Fruit fly (Drosophila melanogaster): ENCODE results near the gene Wsck.
A peak's percentile ranks its signal among the peaks of the same experiment; 100 is the strongest.

The Wsck gene

DNA sequence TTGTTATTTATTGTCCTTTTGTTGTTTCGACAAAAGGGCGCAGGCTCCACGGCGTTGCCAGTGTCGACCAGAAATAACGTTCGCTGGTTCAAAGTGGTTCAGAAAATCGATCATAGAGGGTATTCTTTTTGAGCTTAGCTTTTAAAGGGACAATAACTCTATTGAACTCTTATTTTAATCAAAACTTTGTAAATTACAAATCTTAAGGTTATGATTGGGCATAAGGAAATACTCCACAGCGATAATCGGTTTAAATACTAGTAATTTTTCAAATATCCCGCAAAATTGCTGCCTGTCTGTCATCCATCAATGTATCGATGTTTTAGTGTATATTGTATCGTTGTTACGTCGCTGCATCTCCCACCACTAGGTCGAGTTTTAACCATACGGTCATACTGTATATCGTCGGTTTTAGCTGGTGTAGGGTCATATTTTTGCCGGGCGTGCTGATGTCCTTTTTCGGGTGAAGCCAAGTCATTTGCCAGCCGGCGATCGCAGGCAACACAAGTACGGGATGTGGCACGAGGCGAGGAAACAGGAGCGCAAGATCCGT lies 25.0 kb upstream of the Wsck start, which contains the start of the genes CG31125 and CG6695 (continued):
- no peak for TF ChIP-seq Dif (GFP tag; optimal IDR thresholded peaks at IDR 0.05; ENCODE audit: partially characterized antibody)
- no peak for TF ChIP-seq dl (GFP tag; optimal IDR thresholded peaks at IDR 0.05; ENCODE audit: insufficient read depth in 1 of 2, partially characterized antibody in 2 of 2)
- TF ChIP-seq lola (GFP tag; optimal IDR thresholded peaks at IDR 0.05), result no peak
- no peak for TF ChIP-seq Vsx2 (GFP tag; optimal IDR thresholded peaks at IDR 0.05; ENCODE audit: partially characterized antibody)
- no peak for TF ChIP-seq Mio (GFP tag; optimal IDR thresholded peaks at IDR 0.05)
- TF ChIP-seq Abd-B (GFP tag; optimal IDR thresholded peaks at IDR 0.05), result no peak
- TF ChIP-seq tai (GFP tag; optimal IDR thresholded peaks at IDR 0.05), result no peak

DNA sequence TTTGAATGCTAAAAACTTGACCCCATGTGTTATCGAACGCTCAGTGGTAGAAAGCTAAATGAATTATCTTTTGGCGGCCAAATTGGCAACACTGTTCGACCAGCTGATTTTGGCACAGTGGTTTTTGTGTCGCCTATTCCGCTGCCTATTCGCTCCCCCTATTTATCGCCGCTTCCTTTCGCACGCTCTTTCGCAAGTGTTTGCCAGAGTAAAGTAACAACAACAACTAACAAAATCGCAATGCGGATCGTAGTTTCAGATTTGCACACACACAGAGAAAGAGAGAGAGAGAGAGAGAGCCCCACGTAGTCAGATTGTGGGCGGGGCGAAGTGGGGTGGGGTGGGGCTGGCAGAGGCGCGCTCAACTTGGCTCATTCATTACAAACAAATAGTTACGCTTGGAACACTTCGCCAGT lies 21.2 kb upstream of the Wsck start:
- TF ChIP-seq sage (GFP tag; optimal IDR thresholded peaks at IDR 0.05) (no peak), Dfd (GFP tag; optimal IDR thresholded peaks at IDR 0.05) (no peak), HLH106 (tag; optimal IDR thresholded peaks at IDR 0.05) (peak; percentile 32), Dif (GFP tag; optimal IDR thresholded peaks at IDR 0.05; ENCODE audit: partially characterized antibody) (peak; percentile 56), ey (GFP tag; optimal IDR thresholded peaks at IDR 0.05) (peak; percentile 15), psq (GFP tag; optimal IDR thresholded peaks at IDR 0.05) (peak; percentile 94), Sp1 (GFP tag; optimal IDR thresholded peaks at IDR 0.05) (peak; percentile 31), OdsH (GFP tag; optimal IDR thresholded peaks at IDR 0.05) (peak; percentile 43), rgr (GFP tag; optimal IDR thresholded peaks at IDR 0.05) (peak; percentile 38)

DNA sequence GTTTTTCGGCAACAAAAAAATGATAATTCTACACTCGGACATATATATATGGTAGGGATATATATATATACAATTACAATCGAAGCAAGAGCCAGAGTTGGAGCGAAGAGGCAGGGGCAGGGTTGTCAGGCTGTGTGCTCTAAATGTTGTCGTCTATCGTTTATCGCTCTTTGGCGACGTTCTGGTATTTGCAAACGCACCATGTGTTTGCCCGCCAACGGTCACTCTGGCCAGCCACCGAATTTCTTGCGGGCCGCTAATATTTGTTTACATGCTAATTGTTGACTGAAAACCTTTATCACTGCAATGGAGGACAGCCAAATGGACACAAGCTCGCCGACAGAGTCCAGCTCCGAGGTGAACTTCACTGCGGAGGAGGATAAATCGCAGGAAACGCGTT lies 20.0 kb upstream of the Wsck start, which contains the start of the genes puf and ash2:
puf (minus strand) TSS at position 121 of the 400 bp plus-strand sequence.
ash2 (plus strand) TSS at position 203 of the 400 bp plus-strand sequence.
- TF ChIP-seq brk (GFP tag; optimal IDR thresholded peaks at IDR 0.05) (no peak), Dif (GFP tag; optimal IDR thresholded peaks at IDR 0.05; ENCODE audit: partially characterized antibody) (peak; percentile 25)

DNA sequence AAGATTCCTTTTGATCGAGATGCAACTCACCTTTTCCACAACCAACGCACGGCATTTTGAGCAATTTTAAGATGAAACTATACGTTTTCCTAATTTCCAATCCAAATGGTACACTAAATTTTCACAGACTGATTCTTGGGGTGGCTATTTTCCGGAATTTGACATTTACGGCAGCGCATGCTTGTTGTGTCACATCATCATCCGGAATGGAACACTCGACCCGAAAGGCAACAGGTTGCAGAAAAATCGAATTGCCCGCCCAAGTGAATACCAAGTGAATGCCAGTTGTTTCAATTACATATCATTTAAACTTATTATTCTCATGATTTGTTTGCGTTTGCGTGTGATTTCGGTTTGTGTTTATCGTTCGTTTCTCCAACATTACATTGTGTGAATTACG lies 5.1 kb upstream of the Wsck start, which contains the start of gene MtnF:
MtnF (minus strand) TSS at position 209 of the 400 bp plus-strand sequence.
- TF ChIP-seq usp (GFP tag; optimal IDR thresholded peaks at IDR 0.05) (no peak), CG9705 (GFP tag; optimal IDR thresholded peaks at IDR 0.05) (no peak), Jra (GFP tag; optimal IDR thresholded peaks at IDR 0.05) (no peak), fru (GFP tag; optimal IDR thresholded peaks at IDR 0.05) (no peak), Vsx2 (GFP tag; optimal IDR thresholded peaks at IDR 0.05; ENCODE audit: partially characterized antibody) (no peak), foxo (GFP tag; optimal IDR thresholded peaks at IDR 0.05) (no peak), N (GFP tag; optimal IDR thresholded peaks at IDR 0.05) (no peak), Abd-B (GFP tag; optimal IDR thresholded peaks at IDR 0.05) (no peak), brk (GFP tag; optimal IDR thresholded peaks at IDR 0.05) (no peak), Sp1 (GFP tag; optimal IDR thresholded peaks at IDR 0.05) (no peak), sage (GFP tag; optimal IDR thresholded peaks at IDR 0.05) (no peak), dsf (GFP tag; optimal IDR thresholded peaks at IDR 0.05; ENCODE audit: borderline replicate concordance) (no peak)

DNA sequence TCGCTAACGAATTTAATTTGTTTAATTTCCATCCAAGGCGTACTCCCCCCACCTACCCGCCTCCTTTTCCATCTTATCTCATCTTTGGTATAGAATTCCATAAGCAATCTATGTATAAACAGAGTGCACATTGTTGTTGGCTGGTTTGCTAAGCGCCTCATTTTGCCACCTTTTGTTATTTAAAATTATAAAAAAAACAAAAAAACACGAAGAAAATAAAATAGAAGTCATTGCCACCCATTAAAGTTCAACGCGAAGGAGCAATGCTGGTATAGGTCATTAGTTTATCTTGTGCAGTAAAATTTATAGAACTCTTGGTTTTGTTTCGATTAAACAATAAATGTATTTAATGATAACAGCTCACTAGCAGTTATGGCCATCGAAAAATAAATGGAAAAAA lies 4.4 kb upstream of the Wsck start:
- TF ChIP-seq CG9705 (GFP tag; optimal IDR thresholded peaks at IDR 0.05), result no peak
- TF ChIP-seq sv (GFP tag; optimal IDR thresholded peaks at IDR 0.05), result no peak
- TF ChIP-seq rgr (GFP tag; optimal IDR thresholded peaks at IDR 0.05), result no peak
- TF ChIP-seq Dfd (GFP tag; optimal IDR thresholded peaks at IDR 0.05), result no peak
- no peak for TF ChIP-seq foxo (GFP tag; optimal IDR thresholded peaks at IDR 0.05)
- TF ChIP-seq Vsx2 (GFP tag; optimal IDR thresholded peaks at IDR 0.05; ENCODE audit: partially characterized antibody), result no peak

DNA sequence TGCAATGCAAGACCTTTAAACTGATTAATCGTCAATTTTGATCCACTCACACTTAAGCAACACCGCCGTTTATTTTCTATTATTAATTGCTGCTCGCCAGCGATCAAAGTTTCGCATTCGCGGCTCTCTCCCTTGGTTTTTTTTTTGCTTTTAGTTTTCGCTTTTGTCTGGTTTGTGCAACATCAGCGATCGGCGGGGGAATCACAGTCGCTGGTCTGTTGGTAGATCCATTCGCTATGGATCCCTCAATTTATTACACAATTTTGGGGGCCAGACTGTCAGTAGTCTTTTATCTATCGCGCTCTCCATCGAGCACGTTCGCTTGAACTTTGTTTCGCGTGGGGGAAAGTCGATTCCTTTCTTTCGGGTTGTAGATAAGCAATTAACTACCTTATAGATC lies 3.2 kb downstream of the Wsck start:
- TF ChIP-seq Rel (GFP tag; optimal IDR thresholded peaks at IDR 0.05) (no peak), Rel (tag; optimal IDR thresholded peaks at IDR 0.05) (peak; percentile 78), woc (GFP tag; optimal IDR thresholded peaks at IDR 0.05) (no peak), Sp1 (GFP tag; optimal IDR thresholded peaks at IDR 0.05) (no peak), Mio (GFP tag; optimal IDR thresholded peaks at IDR 0.05) (no peak), HLH106 (tag; optimal IDR thresholded peaks at IDR 0.05) (no peak), N (GFP tag; optimal IDR thresholded peaks at IDR 0.05) (no peak), br (GFP tag; optimal IDR thresholded peaks at IDR 0.05) (no peak), foxo (GFP tag; optimal IDR thresholded peaks at IDR 0.05) (no peak)

Data from whole organism, wandering third instar larva.